Worm (Caenorhabditis elegans) whole organism, early embryonic: ENCODE data around the gene odd-2.

Experiments
- B0310.2 ChIP-seq: sonication (generic microtip); optimal IDR thresholded peaks from 2 replicates; lab custom pipeline; 2016; ENCODE audit warnings: mild to moderate bottlenecking, missing genetic modification characterization, missing compliant biosample characterization
- F13C5.2 ChIP-seq: sonication (generic microtip); optimal IDR thresholded peaks from 2 replicates; lab custom pipeline; 2017; ENCODE audit warnings: mild to moderate bottlenecking, missing genetic modification characterization, inconsistent platforms, missing compliant biosample characterization
- aly-1 ChIP-seq: sonication (generic microtip); optimal IDR thresholded peaks from 2 replicates; lab custom pipeline; 2016; ENCODE audit warnings: missing genetic modification characterization, missing compliant biosample characterization
- ama-1 ChIP-seq: fragments of 150-350 bp; optimal IDR thresholded peaks from 2 replicates; lab custom pipeline; 2014
- ets-7 ChIP-seq: sonication (generic microtip); optimal IDR thresholded peaks from 2 replicates; lab custom pipeline; 2016; ENCODE audit warnings: missing genotype, missing genetic modification characterization, missing compliant biosample characterization
- flt-1 ChIP-seq: fragments of 200-800 bp; sonication (Bioruptor generic); IDR thresholded peaks from 2 replicates; pipeline ENCODE4 v1.3.6; 2022; ENCODE audit warnings: missing genetic modification characterization, missing compliant biosample characterization
- hmg-4 ChIP-seq: fragments of 200-800 bp; sonication (Bioruptor generic); optimal IDR thresholded peaks from 2 replicates; lab custom pipeline; 2018; ENCODE audit warnings: mild to moderate bottlenecking, missing genetic modification characterization, missing compliant biosample characterization
- hnd-1 ChIP-seq: sonication (generic microtip); optimal IDR thresholded peaks from 2 replicates; lab custom pipeline; 2016; ENCODE audit warnings: missing genetic modification characterization, missing compliant biosample characterization
- pes-1 ChIP-seq: fragments of 200-800 bp; sonication (Bioruptor generic); IDR thresholded peaks from 2 replicates; pipeline ENCODE4 v1.3.6; 2022; ENCODE audit warnings: missing genetic modification reagents, missing genetic modification characterization, missing compliant biosample characterization
- scrt-1 ChIP-seq: fragments of 200-800 bp; sonication (Bioruptor generic); IDR thresholded peaks from 2 replicates; pipeline ENCODE4 v1.3.6; 2022; ENCODE audit warnings: missing genetic modification characterization, missing compliant biosample characterization
- sea-1 ChIP-seq: fragments of 200-800 bp; sonication (Bioruptor generic); conservative IDR thresholded peaks from 2 replicates; pipeline ENCODE4 v1.3.6; 2022; ENCODE audit warnings: missing genetic modification characterization, missing compliant biosample characterization

- TF ChIP-seq flt-1 (GFP tag; lab: Robert Waterston, UW) (no peak), ama-1 (lab: Kevin White, UChicago) (no peak), sea-1 (GFP tag; lab: Robert Waterston, UW) (no peak), hnd-1 (tag; lab: Kevin White, UChicago) (no peak), ets-7 (tag; lab: Kevin White, UChicago) (no peak), pes-1 (no peak), B0310.2 (no peak), scrt-1 (GFP tag; lab: Robert Waterston, UW) (no peak), hmg-4 (no peak), aly-1 (no peak), F13C5.2 (tag; lab: Kevin White, UChicago) (no peak)
These were observed 27.5 kb upstream of the odd-2 start, which contains the start of gene T13C5.10 for ce11 chrX:6187848-6188247.
